Worm (Caenorhabditis elegans) whole organism, early embryonic: ENCODE results near the gene bath-37.

Experiments
- B0310.2 ChIP-seq: sonication (generic microtip); optimal IDR thresholded peaks from 2 replicates; lab custom pipeline; 2016; ENCODE audit warnings: mild to moderate bottlenecking, missing genetic modification characterization, missing compliant biosample characterization
- ets-7 ChIP-seq: sonication (generic microtip); optimal IDR thresholded peaks from 2 replicates; lab custom pipeline; 2016; ENCODE audit warnings: missing genotype, missing genetic modification characterization, missing compliant biosample characterization

ce11 chrIV:12092113-12092512 is 23.4 kb downstream of the bath-37 start, which contains the start of gene mig-32:
- TF ChIP-seq ets-7 (tag; lab: Kevin White, UChicago) = no peak
- no peak for TF ChIP-seq B0310.2 (tag; lab: Kevin White, UChicago)
